Worm (Caenorhabditis elegans) whole organism, L1 larva: Measurements from ENCODE around the gene K11H12.9.

ENCODE experiments used
- irx-1 ChIP-seq: sonication (generic microtip); optimal IDR thresholded peaks from 2 replicates; lab custom pipeline; 2016; ENCODE audit warnings: missing genetic modification characterization, missing compliant biosample characterization
- pax-3 ChIP-seq: fragments of 200-800 bp; sonication (Bioruptor generic); optimal IDR thresholded peaks from 2 replicates; lab custom pipeline; 2018; ENCODE audit warnings: mild to moderate bottlenecking, missing genetic modification characterization, moderate library complexity, missing compliant biosample characterization
- tlp-1 ChIP-seq: fragments of 150-350 bp; optimal IDR thresholded peaks from 2 replicates; lab custom pipeline; 2014; ENCODE audit warnings: missing biosample characterization, missing genetic modification characterization
- ztf-11 ChIP-seq, 2 experiments: sonication (generic microtip); optimal IDR thresholded peaks; 2 replicates each; lab custom pipeline; 2016 to 2017; ENCODE audit warnings: missing genetic modification characterization in 2 of 2, missing biosample characterization in 1 of 2, missing compliant biosample characterization in 1 of 2

ce11 chrIV:625947-626548 is 23.4 kb upstream of the K11H12.9 start:
- TF ChIP-seq ztf-11 (tag; optimal IDR thresholded peaks at IDR 0.05; lab: Kevin White, UChicago) (no peak), tlp-1 (tag; lab: Kevin White, UChicago) (no peak), pax-3 (tag; lab: Kevin White, UChicago) (no peak), irx-1 (tag; lab: Kevin White, UChicago) (no peak)
